Worm (Caenorhabditis elegans): ENCODE data around the gene srsx-2.

ce11 chrV:17466751-17467150, 28.5 kb upstream of the srsx-2 start, which contains the start of gene srw-72:
- no peak for TF ChIP-seq unc-62 (GFP tag; optimal IDR thresholded peaks at IDR 0.05)
- TF ChIP-seq zag-1 (tag; optimal IDR thresholded peaks at IDR 0.05), result no peak
- no peak for TF ChIP-seq ZK546.5 (tag; optimal IDR thresholded peaks at IDR 0.05)
- TF ChIP-seq C34F6.9 (tag; optimal IDR thresholded peaks at IDR 0.05), result no peak
- no peak for TF ChIP-seq nhr-237 (tag; optimal IDR thresholded peaks at IDR 0.05)
- no peak for TF ChIP-seq nhr-11 (tag; optimal IDR thresholded peaks at IDR 0.05)
- no peak for TF ChIP-seq ama-1 (optimal IDR thresholded peaks at IDR 0.05)
- no peak for TF ChIP-seq fos-1 (tag; optimal IDR thresholded peaks at IDR 0.05)
- TF ChIP-seq ceh-82 (tag; optimal IDR thresholded peaks at IDR 0.05), result no peak
- no peak for TF ChIP-seq aly-2 (tag; optimal IDR thresholded peaks at IDR 0.05)
- TF ChIP-seq lin-11 (tag; optimal IDR thresholded peaks at IDR 0.05), result no peak
- no peak for TF ChIP-seq lin-39 (tag; optimal IDR thresholded peaks at IDR 0.05)
- no peak for TF ChIP-seq ztf-11 (tag; optimal IDR thresholded peaks at IDR 0.05)
- TF ChIP-seq nhr-25 (tag; optimal IDR thresholded peaks at IDR 0.05), result no peak
